Worm (Caenorhabditis elegans): ENCODE data around the gene cth-2.

ce11 chrII:7060791-7061190 lies 3.0 kb upstream of the cth-2 start:
- TF ChIP-seq W03F9.2 (tag; optimal IDR thresholded peaks at IDR 0.05) (no peak), him-1 (tag; optimal IDR thresholded peaks at IDR 0.05) (no peak)
